Worm (Caenorhabditis elegans): ENCODE data around the gene F19G12.3.
"Not testable (repeated sequence)": the region's sequence is repeated elsewhere in the genome, so short reads cannot be mapped to it uniquely, and the experiment has no call there.

- not testable (repeated sequence) for TF ChIP-seq F49E8.2 (tag; optimal IDR thresholded peaks at IDR 0.05; ENCODE audit: insufficient read depth); B0336.3 (GFP tag; IDR thresholded peaks at IDR 0.05); gei-17 (GFP tag; optimal IDR thresholded peaks at IDR 0.05); lin-54 (GFP tag; optimal IDR thresholded peaks at IDR 0.05); efl-1 (GFP tag; optimal IDR thresholded peaks at IDR 0.05); pha-4 (tag; optimal IDR thresholded peaks at IDR 0.05); dpff-1 (tag; optimal IDR thresholded peaks at IDR 0.05)
- TF ChIP-seq egl-18 (GFP tag; IDR thresholded peaks at IDR 0.05) = peak; percentile 97
These were observed 49.5 kb upstream of the F19G12.3 start for ce11 chrX:1375071-1375470.

Data from whole organism, young adult.